Fruit fly (Drosophila melanogaster) whole organism: ENCODE measurements around the gene heix.

Source experiments
- CG8478 ChIP-seq: fragments of >200 bp; optimal IDR thresholded peaks from 2 replicates; lab custom pipeline; 2018; ENCODE audit warnings: inconsistent platforms
- Dll ChIP-seq: fragments of >200 bp; optimal IDR thresholded peaks from 2 replicates; lab custom pipeline; 2017
- EcR ChIP-seq, 2 experiments: fragments of >200 bp; optimal IDR thresholded peaks; 2 replicates each; lab custom pipeline; 2017; ENCODE audit warnings: missing biosample characterization in 2 of 2, missing genetic modification characterization in 2 of 2, missing genetic modification reagents in 2 of 2
- pan ChIP-seq: fragments of >200 bp; optimal IDR thresholded peaks from 2 replicates; lab custom pipeline; 2017
- psq ChIP-seq: fragments of >200 bp; optimal IDR thresholded peaks from 2 replicates; lab custom pipeline; 2017
- usp ChIP-seq: fragments of >200 bp; optimal IDR thresholded peaks from 2 replicates; lab custom pipeline; 2017; ENCODE audit warnings: missing biosample characterization, missing genetic modification characterization, mixed read lengths

Gene heix

dm6 chr2L:16299466-16300311, at the start of gene heix, which contains the start of gene CG17328:
TSS of gene heix (minus strand) at chr2L:16299858.
TSS of gene CG17328 (plus strand) at chr2L:16299943.
- TF ChIP-seq EcR (GFP tag; optimal IDR thresholded peaks at IDR 0.05; lab: Kevin White, UChicago) = no peak
- TF ChIP-seq pan = no peak
- no peak for TF ChIP-seq Dll
- no peak for TF ChIP-seq usp (GFP tag; lab: Kevin White, UChicago)
- TF ChIP-seq CG8478 = no peak
- no peak for TF ChIP-seq psq (lab: Kevin White, UChicago)

- TF ChIP-seq pan (no peak), Dll (no peak), CG8478 (no peak), psq (lab: Kevin White, UChicago) (no peak), usp (GFP tag; lab: Kevin White, UChicago) (no peak), EcR (GFP tag; optimal IDR thresholded peaks at IDR 0.05; lab: Kevin White, UChicago) (no peak)
Observed at dm6 chr2L:16342224-16342623, 42.6 kb upstream of the heix start, which contains the start of gene CG44405. TSS of gene CG44405 (minus strand) at chr2L:16342324.

dm6 chr2L:16340268-16340667, 40.6 kb upstream of the heix start, which contains the start of gene CG42266:
TSS of gene CG42266 (minus strand) at chr2L:16340368.
- TF ChIP-seq usp (GFP tag; lab: Kevin White, UChicago) = no peak
- no peak for TF ChIP-seq EcR (GFP tag; optimal IDR thresholded peaks at IDR 0.05; lab: Kevin White, UChicago)

- no peak for TF ChIP-seq CG8478
- TF ChIP-seq psq (lab: Kevin White, UChicago) = no peak
- TF ChIP-seq Dll = no peak
- no peak for TF ChIP-seq EcR (GFP tag; optimal IDR thresholded peaks at IDR 0.05; lab: Kevin White, UChicago)
- no peak for TF ChIP-seq pan
- no peak for TF ChIP-seq usp (GFP tag; lab: Kevin White, UChicago)
Observed at dm6 chr2L:16337785-16338184, 38.1 kb upstream of the heix start, which contains the start of gene CG31817. TSS of gene CG31817 (minus strand) at chr2L:16337885.

- no peak for TF ChIP-seq EcR (GFP tag; optimal IDR thresholded peaks at IDR 0.05; lab: Kevin White, UChicago)
- no peak for TF ChIP-seq pan
- no peak for TF ChIP-seq Dll
- no peak for TF ChIP-seq usp (GFP tag; lab: Kevin White, UChicago)
- TF ChIP-seq psq (lab: Kevin White, UChicago) = no peak
- no peak for TF ChIP-seq CG8478
Observed at dm6 chr2L:16329625-16330024, 30.0 kb upstream of the heix start, which contains the start of gene CG4440. TSS of gene CG4440 (plus strand) at chr2L:16329925.

- TF ChIP-seq pan (no peak), psq (lab: Kevin White, UChicago) (no peak), CG8478 (no peak), usp (GFP tag; lab: Kevin White, UChicago) (no peak), Dll (no peak), EcR (GFP tag; optimal IDR thresholded peaks at IDR 0.05; lab: Kevin White, UChicago) (no peak)
Observed at dm6 chr2L:16329102-16329520, 29.5 kb upstream of the heix start, which contains the start of gene mRpL4. TSS of gene mRpL4 (minus strand) at chr2L:16329132.

- TF ChIP-seq Dll (no peak), EcR (GFP tag; optimal IDR thresholded peaks at IDR 0.05; lab: Kevin White, UChicago) (no peak), pan (no peak), CG8478 (no peak), usp (GFP tag; lab: Kevin White, UChicago) (no peak), psq (lab: Kevin White, UChicago) (no peak)
Observed at dm6 chr2L:16326892-16327291, 27.2 kb upstream of the heix start, which contains the start of gene CG4278. TSS of gene CG4278 (plus strand) at chr2L:16327069.

dm6 chr2L:16325515-16326257, 26.0 kb upstream of the heix start, which contains the start of gene cact:
TSS of gene cact (minus strand) at chr2L:16326207.
- TF ChIP-seq usp (GFP tag; lab: Kevin White, UChicago) (no peak), psq (lab: Kevin White, UChicago) (no peak), CG8478 (no peak), EcR (GFP tag; optimal IDR thresholded peaks at IDR 0.05; lab: Kevin White, UChicago) (no peak), pan (no peak), Dll (no peak)

dm6 chr2L:16324833-16325232, 25.2 kb upstream of the heix start:
- no peak for TF ChIP-seq CG8478
- TF ChIP-seq EcR (GFP tag; optimal IDR thresholded peaks at IDR 0.05; lab: Kevin White, UChicago) = no peak
- TF ChIP-seq usp (GFP tag; lab: Kevin White, UChicago) = no peak
- no peak for TF ChIP-seq pan
- TF ChIP-seq Dll = no peak

dm6 chr2L:16323544-16323943, 23.9 kb upstream of the heix start:
- no peak for TF ChIP-seq EcR (GFP tag; optimal IDR thresholded peaks at IDR 0.05; lab: Kevin White, UChicago)

dm6 chr2L:16321872-16322631, 22.4 kb upstream of the heix start:
- TF ChIP-seq CG8478 = no peak
- no peak for TF ChIP-seq usp (GFP tag; lab: Kevin White, UChicago)
- TF ChIP-seq EcR (GFP tag; optimal IDR thresholded peaks at IDR 0.05; lab: Kevin White, UChicago) = no peak
- TF ChIP-seq psq (lab: Kevin White, UChicago) = no peak
- TF ChIP-seq pan = no peak
- no peak for TF ChIP-seq Dll
